Worm (Caenorhabditis elegans) whole organism, L1 larva: ENCODE data around the gene sth-1.

ENCODE experiments used
- aha-1 ChIP-seq: fragments of 150-350 bp; optimal IDR thresholded peaks from 2 replicates; lab custom pipeline; 2014; ENCODE audit warnings: missing biosample characterization, missing genetic modification characterization
- ama-1 ChIP-seq: fragments of 150-350 bp; optimal IDR thresholded peaks from 2 replicates; lab custom pipeline; 2014
- ceh-8 ChIP-seq: fragments of 200-800 bp; sonication (Bioruptor generic); optimal IDR thresholded peaks from 2 replicates; lab custom pipeline; 2018; ENCODE audit warnings: mild to moderate bottlenecking, missing genetic modification characterization, moderate library complexity, missing compliant biosample characterization
- ces-1 ChIP-seq: fragments of 150-350 bp; optimal IDR thresholded peaks from 2 replicates; lab custom pipeline; 2014; ENCODE audit warnings: missing biosample characterization, missing genetic modification reagents, missing genetic modification characterization
- dpl-1 ChIP-seq, 3 experiments: fragments of 150-350 bp in 2 of 3; sonication (generic microtip) in 1 of 3; optimal IDR thresholded peaks; 2 replicates each; lab custom pipeline; 2014 to 2017; ENCODE audit warnings: missing biosample characterization in 3 of 3, missing genetic modification characterization in 3 of 3, missing genetic modification reagents in 3 of 3
- lin-39 ChIP-seq: fragments of 150-350 bp; optimal IDR thresholded peaks from 2 replicates; lab custom pipeline; 2014; ENCODE audit warnings: missing biosample characterization, missing genetic modification reagents, missing genetic modification characterization
- mep-1 ChIP-seq: fragments of 150-350 bp; optimal IDR thresholded peaks from 2 replicates; lab custom pipeline; 2014; ENCODE audit warnings: missing biosample characterization, missing genetic modification characterization
- nhr-237 ChIP-seq: fragments of 150-350 bp; optimal IDR thresholded peaks from 2 replicates; lab custom pipeline; 2014; ENCODE audit warnings: missing biosample characterization, missing genetic modification characterization
- nhr-85 ChIP-seq: sonication (generic microtip); peaks from one replicate; lab custom pipeline; 2016; ENCODE audit warnings: missing genetic modification characterization, inconsistent platforms, missing compliant biosample characterization
- sptf-1 ChIP-seq: fragments of 150-350 bp; optimal IDR thresholded peaks from 2 replicates; lab custom pipeline; 2014; ENCODE audit warnings: missing biosample characterization, missing genetic modification characterization

ce11 chrV:8016928-8017327 lies 35.0 kb upstream of the sth-1 start, which contains the start of gene sptl-2:
- TF ChIP-seq ama-1 (lab: Kevin White, UChicago) = no peak
- no peak for TF ChIP-seq sptf-1 (tag; lab: Kevin White, UChicago)
- TF ChIP-seq nhr-237 (tag; lab: Kevin White, UChicago) = no peak
- no peak for TF ChIP-seq dpl-1 (GFP tag; optimal IDR thresholded peaks at IDR 0.05; lab: Kevin White, UChicago)
- TF ChIP-seq nhr-85 (tag; lab: Kevin White, UChicago) = no peak
- no peak for TF ChIP-seq ceh-8 (GFP tag; lab: Kevin White, UChicago)
- no peak for TF ChIP-seq aha-1 (tag; lab: Kevin White, UChicago)
- no peak for TF ChIP-seq lin-39 (tag; lab: Kevin White, UChicago)
- no peak for TF ChIP-seq mep-1
- TF ChIP-seq ces-1 (GFP tag; lab: Kevin White, UChicago) = no peak
